Worm (Caenorhabditis elegans) whole organism, L4 larva: ENCODE results near the gene fbxa-199.

ENCODE experiments used
- R02D3.7 ChIP-seq: fragments of 150-350 bp; sonication (generic microtip); optimal IDR thresholded peaks from 3 replicates; lab custom pipeline; 2014; ENCODE audit warnings: missing biosample characterization, missing genetic modification characterization
- attf-4 ChIP-seq: sonication (generic microtip); optimal IDR thresholded peaks from 3 replicates; lab custom pipeline; 2017; ENCODE audit warnings: missing biosample characterization, missing genetic modification characterization
- daf-12 ChIP-seq: fragments of 150-350 bp; optimal IDR thresholded peaks from 2 replicates; lab custom pipeline; 2014; ENCODE audit warnings: missing biosample characterization, missing genetic modification reagents, missing genetic modification characterization
- dmd-9 ChIP-seq: fragments of 200-800 bp; sonication (Bioruptor generic); IDR thresholded peaks from 2 replicates; pipeline ENCODE4 v1.3.6; 2022; ENCODE audit warnings: missing genetic modification reagents, missing genetic modification characterization, missing compliant biosample characterization
- lin-13 ChIP-seq: fragments of 150-350 bp; optimal IDR thresholded peaks from 2 replicates; lab custom pipeline; 2014; ENCODE audit warnings: missing biosample characterization, missing genetic modification reagents, missing genetic modification characterization
- nhr-237 ChIP-seq: sonication (generic microtip); optimal IDR thresholded peaks from 2 replicates; lab custom pipeline; 2017; ENCODE audit warnings: missing biosample characterization, missing genetic modification characterization
- nhr-25 ChIP-seq: sonication (generic microtip); optimal IDR thresholded peaks from 2 replicates; lab custom pipeline; 2017; ENCODE audit warnings: missing genetic modification characterization, mild to moderate bottlenecking, missing compliant biosample characterization, antibody characterized with exemption, moderate library complexity, borderline replicate concordance; ENCODE audit not compliant: insufficient read depth
- php-3 ChIP-seq: fragments of 200-800 bp; sonication (Bioruptor generic); IDR thresholded peaks from 2 replicates; pipeline ENCODE4 v1.3.6; 2022; ENCODE audit warnings: missing genetic modification reagents, missing genetic modification characterization, missing compliant biosample characterization
- skn-1 ChIP-seq: fragments of 150-350 bp; optimal IDR thresholded peaks from 2 replicates; lab custom pipeline; 2014; ENCODE audit warnings: missing biosample characterization, missing genetic modification characterization
- tag-97 ChIP-seq: fragments of 200-800 bp; sonication (Bioruptor generic); IDR thresholded peaks from 2 replicates; pipeline ENCODE4 v1.3.6; 2022; ENCODE audit warnings: missing genetic modification characterization, missing compliant biosample characterization

- TF ChIP-seq skn-1 (tag; lab: Kevin White, UChicago) (no peak), daf-12 (tag; lab: Kevin White, UChicago) (no peak), php-3 (GFP tag; lab: Robert Waterston, UW) (no peak), R02D3.7 (tag; lab: Kevin White, UChicago) (no peak), attf-4 (no peak), lin-13 (GFP tag; lab: Kevin White, UChicago) (no peak), tag-97 (GFP tag; lab: Robert Waterston, UW) (no peak), nhr-237 (tag; lab: Kevin White, UChicago) (no peak), dmd-9 (GFP tag; lab: Robert Waterston, UW) (no peak), nhr-25 (tag; lab: Kevin White, UChicago) (no peak)
These were observed 17.8 kb downstream of the fbxa-199 start, which contains the start of gene dhs-23 for ce11 chrV:15380857-15381256.
